Worm (Caenorhabditis elegans) whole organism, young adult: ENCODE measurements around the gene C56G2.22.
A peak's percentile ranks its signal among the peaks of the same experiment; 100 is the strongest.

Experiments used
- C06A6.2 ChIP-seq: fragments of 200-800 bp; sonication (Bioruptor generic); conservative IDR thresholded peaks from 2 replicates; pipeline ENCODE4 v1.3.6; 2022; ENCODE audit warnings: missing genetic modification characterization, missing compliant biosample characterization
- F10E7.11 ChIP-seq: sonication (generic microtip); optimal IDR thresholded peaks from 2 replicates; lab custom pipeline; 2017; ENCODE audit warnings: mild to moderate bottlenecking, missing genetic modification characterization, moderate library complexity, missing compliant biosample characterization
- F23B12.7 ChIP-seq: sonication (generic microtip); optimal IDR thresholded peaks from 2 replicates; lab custom pipeline; 2017; ENCODE audit warnings: missing genetic modification characterization, mild to moderate bottlenecking, missing compliant biosample characterization, antibody characterized with exemption, moderate library complexity; ENCODE audit not compliant: insufficient read depth
- F55B11.4 ChIP-seq: sonication (generic microtip); optimal IDR thresholded peaks from 2 replicates; lab custom pipeline; 2016; ENCODE audit warnings: missing compliant biosample characterization, missing genetic modification characterization, borderline replicate concordance; ENCODE audit not compliant: insufficient read depth
- T26A5.8 ChIP-seq: sonication (generic microtip); optimal IDR thresholded peaks from 2 replicates; lab custom pipeline; 2016; ENCODE audit warnings: missing genetic modification characterization, missing compliant biosample characterization
- Y79H2A.3 ChIP-seq: fragments of 200-800 bp; sonication (Bioruptor generic); conservative IDR thresholded peaks from 2 replicates; pipeline ENCODE4 v1.3.6; 2022; ENCODE audit warnings: missing genetic modification reagents, missing genetic modification characterization, missing compliant biosample characterization
- ZK185.1 ChIP-seq: sonication (generic microtip); optimal IDR thresholded peaks from 2 replicates; lab custom pipeline; 2016; ENCODE audit warnings: mild to moderate bottlenecking, missing genetic modification characterization, missing compliant biosample characterization; ENCODE audit not compliant: poor library complexity, severe bottlenecking
- ama-1 ChIP-seq, 3 experiments: fragments of 150-350 bp in 1 of 3; sonication (generic microtip) in 2 of 3; optimal IDR thresholded peaks; 2 replicates each; lab custom pipeline; 2014 to 2018; ENCODE audit warnings: missing biosample characterization in 2 of 3, missing genetic modification characterization in 2 of 3, missing genetic modification reagents in 2 of 3
- aptf-2 ChIP-seq: fragments of 200-800 bp; sonication (Bioruptor generic); conservative IDR thresholded peaks from 2 replicates; pipeline ENCODE4 v1.3.6; 2022; ENCODE audit warnings: missing genetic modification reagents, missing genetic modification characterization, missing compliant biosample characterization
- attf-5 ChIP-seq: fragments of 200-800 bp; sonication (Bioruptor generic); optimal IDR thresholded peaks from 2 replicates; lab custom pipeline; 2018; ENCODE audit warnings: mild to moderate bottlenecking, missing genetic modification characterization, missing compliant biosample characterization
- attf-6 ChIP-seq: fragments of 200-800 bp; sonication (Bioruptor generic); IDR thresholded peaks from 2 replicates; pipeline ENCODE4 v1.3.6; 2022; ENCODE audit warnings: missing genetic modification reagents, missing genetic modification characterization, missing compliant biosample characterization
- cebp-1 ChIP-seq, 2 experiments: fragments of 200-800 bp in 1 of 2; sonication (Bioruptor generic) in 1 of 2; sonication (generic microtip) in 1 of 2; IDR thresholded peaks in 1 of 2; optimal IDR thresholded peaks in 1 of 2; 2 replicates each; pipeline versions ENCODE4 v1.3.6 to Lab custom; 2017 to 2022; ENCODE audit warnings: missing compliant biosample characterization in 2 of 2, missing genetic modification characterization in 2 of 2, mild to moderate bottlenecking in 1 of 2, missing genetic modification reagents in 1 of 2, moderate library complexity in 1 of 2
- ceh-58 ChIP-seq: fragments of 200-800 bp; sonication (Bioruptor generic); IDR thresholded peaks from 2 replicates; pipeline ENCODE4 v1.3.6; 2022; ENCODE audit warnings: missing genetic modification characterization, missing compliant biosample characterization
- ceh-91 ChIP-seq: fragments of 200-800 bp; sonication (Bioruptor generic); IDR thresholded peaks from 2 replicates; pipeline ENCODE4 v1.3.6; 2022; ENCODE audit warnings: missing genetic modification reagents, missing genetic modification characterization, missing compliant biosample characterization
- dpff-1 ChIP-seq: sonication (generic microtip); optimal IDR thresholded peaks from 2 replicates; lab custom pipeline; 2017; ENCODE audit warnings: mild to moderate bottlenecking, missing genetic modification characterization, missing compliant biosample characterization
- gei-17 ChIP-seq: fragments of 200-800 bp; sonication (Bioruptor generic); optimal IDR thresholded peaks from 2 replicates; lab custom pipeline; 2018; ENCODE audit warnings: mild to moderate bottlenecking, missing genetic modification characterization, missing compliant biosample characterization
- hlh-26 ChIP-seq: fragments of 200-800 bp; sonication (Bioruptor generic); conservative IDR thresholded peaks from 2 replicates; pipeline ENCODE4 v1.3.6; 2022; ENCODE audit warnings: missing genetic modification reagents, missing genetic modification characterization, missing compliant biosample characterization
- let-526 ChIP-seq: fragments of 200-800 bp; sonication (Bioruptor generic); IDR thresholded peaks from 2 replicates; pipeline ENCODE4 v1.3.6; 2022; ENCODE audit warnings: missing genetic modification reagents, missing genetic modification characterization, missing compliant biosample characterization
- let-607 ChIP-seq, 2 experiments: fragments of 200-800 bp in 1 of 2; sonication (Bioruptor generic) in 1 of 2; sonication (generic microtip) in 1 of 2; optimal IDR thresholded peaks; 2 replicates each; lab custom pipeline; 2016 to 2018; ENCODE audit warnings: mild to moderate bottlenecking in 2 of 2, missing compliant biosample characterization in 2 of 2, missing genetic modification characterization in 2 of 2, moderate library complexity in 2 of 2, missing genotype in 1 of 2
- lin-40 ChIP-seq: sonication (generic microtip); optimal IDR thresholded peaks from 2 replicates; lab custom pipeline; 2016; ENCODE audit warnings: missing genetic modification characterization, mild to moderate bottlenecking, missing compliant biosample characterization, missing genotype, missing genetic modification reagents
- lir-1 ChIP-seq: fragments of 200-800 bp; sonication (Bioruptor generic); conservative IDR thresholded peaks from 2 replicates; pipeline ENCODE4 v1.3.6; 2022; ENCODE audit warnings: missing genetic modification reagents, missing genetic modification characterization, missing compliant biosample characterization
- madf-6 ChIP-seq: fragments of 200-800 bp; sonication (Bioruptor generic); IDR thresholded peaks from 2 replicates; pipeline ENCODE4 v1.3.6; 2022; ENCODE audit warnings: missing genetic modification reagents, missing genetic modification characterization, missing compliant biosample characterization
- madf-8 ChIP-seq: fragments of 200-800 bp; sonication (Bioruptor generic); conservative IDR thresholded peaks from 2 replicates; pipeline ENCODE4 v1.3.6; 2022; ENCODE audit warnings: missing genetic modification reagents, missing genetic modification characterization, missing compliant biosample characterization
- nfyb-1 ChIP-seq: fragments of 200-800 bp; sonication (Bioruptor generic); IDR thresholded peaks from 2 replicates; pipeline ENCODE4 v1.3.6; 2022; ENCODE audit warnings: missing genetic modification reagents, missing genetic modification characterization, missing compliant biosample characterization
- nhr-120 ChIP-seq: fragments of 200-800 bp; sonication (Bioruptor generic); IDR thresholded peaks from 2 replicates; pipeline ENCODE4 v1.3.6; 2022; ENCODE audit warnings: missing genetic modification characterization, missing compliant biosample characterization
- nhr-80 ChIP-seq: sonication (generic microtip); optimal IDR thresholded peaks from 2 replicates; lab custom pipeline; 2016; ENCODE audit warnings: missing genetic modification characterization, missing compliant biosample characterization
- nhr-90 ChIP-seq: sonication (generic microtip); optimal IDR thresholded peaks from 2 replicates; lab custom pipeline; 2016; ENCODE audit warnings: missing genotype, mild to moderate bottlenecking, missing genetic modification characterization, missing compliant biosample characterization
- repo-1 ChIP-seq: sonication (generic microtip); optimal IDR thresholded peaks from 2 replicates; lab custom pipeline; 2017; ENCODE audit warnings: mild to moderate bottlenecking, missing genetic modification characterization, missing compliant biosample characterization
- snpc-1.3 ChIP-seq: sonication (generic microtip); optimal IDR thresholded peaks from 2 replicates; lab custom pipeline; 2017; ENCODE audit warnings: missing genetic modification characterization, mild to moderate bottlenecking, missing compliant biosample characterization, antibody characterized with exemption, moderate library complexity, missing genotype, missing genetic modification reagents; ENCODE audit not compliant: insufficient read depth
- snpc-4 ChIP-seq, 5 experiments: fragments of 150-350 bp in 1 of 5; sonication (generic microtip) in 4 of 5; optimal IDR thresholded peaks; 2 replicates each; lab custom pipeline; 2014 to 2018; ENCODE audit warnings: missing genetic modification characterization in 5 of 5, missing biosample characterization in 3 of 5, antibody characterized with exemption in 2 of 5, mild to moderate bottlenecking in 2 of 5, missing compliant biosample characterization in 2 of 5, missing genotype in 2 of 5, moderate library complexity in 2 of 5, missing genetic modification reagents in 1 of 5
- tbx-9 ChIP-seq: sonication (generic microtip); optimal IDR thresholded peaks from 2 replicates; lab custom pipeline; 2016; ENCODE audit warnings: borderline replicate concordance, missing genetic modification characterization, inconsistent platforms, missing compliant biosample characterization
- zim-3 ChIP-seq: sonication (generic microtip); optimal IDR thresholded peaks from 2 replicates; lab custom pipeline; 2017; ENCODE audit warnings: mild to moderate bottlenecking, missing genetic modification characterization, moderate library complexity, missing compliant biosample characterization
- ztf-25 ChIP-seq: fragments of 200-800 bp; sonication (Bioruptor generic); IDR thresholded peaks from 2 replicates; pipeline ENCODE4 v1.3.6; 2022; ENCODE audit warnings: missing genetic modification reagents, missing genetic modification characterization, missing compliant biosample characterization
- ztf-26 ChIP-seq: sonication (generic microtip); optimal IDR thresholded peaks from 2 replicates; lab custom pipeline; 2017; ENCODE audit warnings: missing genetic modification characterization, missing compliant biosample characterization
- ztf-3 ChIP-seq: fragments of 200-800 bp; sonication (Bioruptor generic); optimal IDR thresholded peaks from 2 replicates; lab custom pipeline; 2018; ENCODE audit warnings: mild to moderate bottlenecking, missing genetic modification characterization, missing compliant biosample characterization

Gene C56G2.22

DNA sequence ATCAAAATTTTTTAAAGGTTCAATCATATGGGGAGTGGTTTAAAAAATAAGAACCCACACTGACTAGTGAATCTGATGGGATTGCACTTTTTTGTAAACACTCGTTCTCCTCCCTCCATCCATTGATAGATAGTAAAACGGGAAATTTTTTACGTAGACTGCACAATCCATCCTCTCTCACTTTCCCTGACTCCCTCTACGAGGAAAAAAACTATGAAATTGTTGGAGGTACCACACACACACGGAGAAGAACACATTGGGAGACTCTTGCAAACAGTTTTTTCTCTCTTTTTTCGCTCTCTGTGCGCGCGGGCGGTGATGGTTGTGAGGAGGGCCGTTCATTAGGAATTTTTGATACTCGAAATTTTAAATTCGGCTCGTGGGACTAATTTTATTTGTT, 9.1 kb downstream of the C56G2.22 start:
- TF ChIP-seq F55B11.4 (tag; lab: Kevin White, UChicago): no peak
- TF ChIP-seq nhr-80 (tag; lab: Kevin White, UChicago): no peak
- TF ChIP-seq let-607 (tag; optimal IDR thresholded peaks at IDR 0.05; lab: Kevin White, UChicago): no peak
- no peak for TF ChIP-seq dpff-1 (tag; lab: Kevin White, UChicago)
- TF ChIP-seq madf-6 (GFP tag; lab: Robert Waterston, UW): no peak
- TF ChIP-seq ama-1 (optimal IDR thresholded peaks at IDR 0.05; lab: Kevin White, UChicago): no peak
- no peak for TF ChIP-seq ama-1 (GFP tag; optimal IDR thresholded peaks at IDR 0.05; lab: Kevin White, UChicago)
- no peak for TF ChIP-seq ztf-3
- TF ChIP-seq hlh-26 (GFP tag; lab: Robert Waterston, UW): no peak
- TF ChIP-seq attf-6 (GFP tag; lab: Robert Waterston, UW): no peak
- no peak for TF ChIP-seq ztf-25 (GFP tag; lab: Robert Waterston, UW)
- no peak for TF ChIP-seq let-526 (GFP tag; lab: Robert Waterston, UW)
- no peak for TF ChIP-seq aptf-2 (GFP tag; lab: Robert Waterston, UW)
- TF ChIP-seq ceh-91: no peak
- TF ChIP-seq F10E7.11 (tag; lab: Kevin White, UChicago): no peak
- no peak for TF ChIP-seq Y79H2A.3 (GFP tag; lab: Robert Waterston, UW)
- TF ChIP-seq snpc-4 (GFP tag; optimal IDR thresholded peaks at IDR 0.05; lab: Kevin White, UChicago): no peak
- no peak for TF ChIP-seq snpc-4 (tag; optimal IDR thresholded peaks at IDR 0.05; lab: Kevin White, UChicago)
- TF ChIP-seq nhr-120 (GFP tag; lab: Robert Waterston, UW): no peak

DNA sequence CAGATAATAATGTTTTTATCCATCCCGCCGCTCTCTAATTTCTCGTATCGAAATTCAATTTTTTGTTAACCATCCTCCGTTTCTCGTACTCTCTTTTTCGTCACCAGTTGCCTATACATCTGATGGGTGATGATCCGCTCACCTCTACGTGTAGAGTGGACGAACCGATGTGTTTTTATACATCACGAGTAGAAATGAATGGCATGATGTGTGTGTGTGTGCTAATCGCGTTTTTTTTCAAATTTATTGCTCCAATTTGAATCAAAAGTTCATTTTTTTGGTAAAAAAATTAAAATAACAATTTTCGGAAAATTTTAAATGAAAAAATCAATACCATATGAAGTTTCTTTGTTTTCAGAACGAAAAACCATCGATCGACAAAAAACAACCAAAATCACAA, 9.8 kb downstream of the C56G2.22 start:
- TF ChIP-seq tbx-9 (tag; lab: Kevin White, UChicago) (no peak), ztf-26 (no peak), T26A5.8 (tag; lab: Kevin White, UChicago) (no peak), cebp-1 (GFP tag; IDR thresholded peaks at IDR 0.05; lab: Robert Waterston, UW) (0 out of 2 replicates have a peak, but pooled peaks have one; percentile 19), cebp-1 (tag; optimal IDR thresholded peaks at IDR 0.05; lab: Kevin White, UChicago) (no peak), repo-1 (no peak)

DNA sequence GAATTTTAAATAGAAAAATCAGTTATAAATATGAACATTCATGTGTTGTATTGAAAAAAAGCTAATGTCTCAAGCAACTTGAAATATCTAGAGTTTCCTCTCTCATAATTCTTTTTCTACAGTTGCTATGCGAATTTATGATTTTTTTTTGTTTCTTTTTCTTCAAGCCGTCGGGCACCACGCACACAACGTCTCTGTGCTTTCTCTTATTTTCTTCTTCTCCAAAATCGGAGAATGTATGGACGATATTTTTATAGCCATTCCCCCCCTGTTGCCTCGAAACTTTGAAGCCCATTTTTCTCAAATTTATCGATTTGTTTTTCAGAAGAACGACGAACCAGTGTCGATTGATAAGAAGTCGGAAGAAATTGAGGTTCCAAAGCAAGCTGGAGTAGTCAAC, 10.5 kb downstream of the C56G2.22 start:
- TF ChIP-seq nhr-120 (GFP tag; lab: Robert Waterston, UW): no peak
- no peak for TF ChIP-seq attf-5 (GFP tag; lab: Kevin White, UChicago)
- no peak for TF ChIP-seq ceh-58
- no peak for TF ChIP-seq ZK185.1
- TF ChIP-seq madf-8: no peak
- no peak for TF ChIP-seq lin-40 (tag; lab: Kevin White, UChicago)
- TF ChIP-seq snpc-1.3 (tag; lab: Kevin White, UChicago): no peak
- TF ChIP-seq gei-17 (GFP tag; lab: Kevin White, UChicago): no peak
- no peak for TF ChIP-seq Y79H2A.3 (GFP tag; lab: Robert Waterston, UW)
- no peak for TF ChIP-seq let-607 (tag; optimal IDR thresholded peaks at IDR 0.05; lab: Kevin White, UChicago)
- TF ChIP-seq nfyb-1 (GFP tag; lab: Robert Waterston, UW): no peak
- TF ChIP-seq F23B12.7 (tag; lab: Kevin White, UChicago): no peak
- no peak for TF ChIP-seq zim-3 (tag; lab: Kevin White, UChicago)
- TF ChIP-seq nhr-90 (tag; lab: Kevin White, UChicago): no peak
- no peak for TF ChIP-seq C06A6.2 (GFP tag; lab: Robert Waterston, UW)
- TF ChIP-seq lir-1 (GFP tag; lab: Robert Waterston, UW): no peak
- no peak for TF ChIP-seq ama-1 (optimal IDR thresholded peaks at IDR 0.05; lab: Kevin White, UChicago)
- TF ChIP-seq ama-1 (GFP tag; optimal IDR thresholded peaks at IDR 0.05; lab: Kevin White, UChicago): no peak
